Worm (Caenorhabditis elegans): ENCODE data around the gene clec-149.

clec-149 gene

ce11 chrIII:845485-845884 lies 22.5 kb downstream of the clec-149 start, which contains the start of gene K02F3.2:
Gene K02F3.2 (plus strand): TSS chrIII:845841.
- TF ChIP-seq nhr-25 (tag; optimal IDR thresholded peaks at IDR 0.05; ENCODE audit: borderline replicate concordance, insufficient read depth) (no peak), hmg-1.1 (GFP tag; IDR thresholded peaks at IDR 0.05) (no peak), unc-62 (GFP tag; optimal IDR thresholded peaks at IDR 0.05 in 1 of 2) (no peak), unc-62 (tag; optimal IDR thresholded peaks at IDR 0.05) (no peak), lim-7 (GFP tag; IDR thresholded peaks at IDR 0.05) (no peak), lsy-2 (tag; optimal IDR thresholded peaks at IDR 0.05) (peak; percentile 24 to 77), duxl-1 (tag; optimal IDR thresholded peaks at IDR 0.05; ENCODE audit: poor library complexity) (peak; percentile 17), ztf-7 (tag; optimal IDR thresholded peaks at IDR 0.05) (peak; percentile 29), dmd-9 (GFP tag; IDR thresholded peaks at IDR 0.05) (no peak), zfp-3 (GFP tag; conservative IDR thresholded peaks at IDR 0.05) (no peak), dpl-1 (GFP tag; optimal IDR thresholded peaks at IDR 0.05) (peak; percentile 86), nhr-102 (tag; optimal IDR thresholded peaks at IDR 0.05) (peak; percentile 42), pha-4 (GFP tag; IDR thresholded peaks at IDR 0.05) (no peak), pha-4 (tag; optimal IDR thresholded peaks at IDR 0.05) (no peak), egl-43 (GFP tag; IDR thresholded peaks at IDR 0.05) (no peak), T20F7.1 (GFP tag; optimal IDR thresholded peaks at IDR 0.05) (peak; percentile 58), F44E2.7 (GFP tag; IDR thresholded peaks at IDR 0.05) (no peak), R02D3.7 (tag; optimal IDR thresholded peaks at IDR 0.05) (no peak), ceh-32 (tag; optimal IDR thresholded peaks at IDR 0.05; ENCODE audit: poor library complexity) (no peak), nhr-76 (tag; optimal IDR thresholded peaks at IDR 0.05) (no peak), aly-2 (tag; optimal IDR thresholded peaks at IDR 0.05) (no peak), F49E8.2 (tag; optimal IDR thresholded peaks at IDR 0.05; ENCODE audit: borderline replicate concordance) (no peak), lin-1 (GFP tag; IDR thresholded peaks at IDR 0.05) (no peak), daf-16 (GFP tag; optimal IDR thresholded peaks at IDR 0.05) (no peak), daf-16 (tag; optimal IDR thresholded peaks at IDR 0.05) (peak; percentile 86), dmd-6 (GFP tag; IDR thresholded peaks at IDR 0.05) (peak; percentile 72), nhr-28 (tag; optimal IDR thresholded peaks at IDR 0.05) (peak; percentile 91), daf-12 (tag; optimal IDR thresholded peaks at IDR 0.05) (no peak), mxl-2 (GFP tag; conservative IDR thresholded peaks at IDR 0.05) (no peak), fkh-10 (GFP tag; optimal IDR thresholded peaks at IDR 0.05) (no peak), snpc-1.2 (GFP tag; IDR thresholded peaks at IDR 0.05) (no peak), lin-38 (GFP tag; IDR thresholded peaks at IDR 0.05) (peak; percentile 95), skn-1 (tag; optimal IDR thresholded peaks at IDR 0.05) (no peak), ama-1 (optimal IDR thresholded peaks at IDR 0.05) (no peak), hif-1 (tag; optimal IDR thresholded peaks at IDR 0.05) (peak in 1 of 2 experiments; percentile 47), sdz-12 (GFP tag; optimal IDR thresholded peaks at IDR 0.05) (no peak), dve-1 (tag; optimal IDR thresholded peaks at IDR 0.05; ENCODE audit: insufficient read depth) (peak; percentile 82), rbr-2 (tag; optimal IDR thresholded peaks at IDR 0.05) (peak; percentile 25), arid-1 (GFP tag; conservative IDR thresholded peaks at IDR 0.05) (no peak), zip-2 (tag; optimal IDR thresholded peaks at IDR 0.05) (no peak), nhr-42 (GFP tag; IDR thresholded peaks at IDR 0.05) (no peak), tag-97 (GFP tag; IDR thresholded peaks at IDR 0.05) (no peak), mxl-3 (GFP tag; optimal IDR thresholded peaks at IDR 0.05) (peak; percentile 57), aha-1 (tag) (peak; percentile 84), hlh-11 (tag; optimal IDR thresholded peaks at IDR 0.05) (peak; percentile 82), lin-29 (GFP tag; IDR thresholded peaks at IDR 0.05) (no peak), vab-7 (GFP tag; IDR thresholded peaks at IDR 0.05) (no peak), unc-130 (GFP tag; optimal IDR thresholded peaks at IDR 0.05) (no peak), Y75B8A.6 (GFP tag; IDR thresholded peaks at IDR 0.05) (no peak), mes-2 (tag; optimal IDR thresholded peaks at IDR 0.05; ENCODE audit: poor library complexity, severe bottlenecking) (peak; percentile 13), mep-1 (tag; optimal IDR thresholded peaks at IDR 0.05) (peak; percentile 56), nhr-48 (tag; optimal IDR thresholded peaks at IDR 0.05) (peak; percentile 53)
